Worm (Caenorhabditis elegans) whole organism, late embryonic: ENCODE data around the gene H12D21.10.

Source experiments
- C08G9.2 ChIP-seq: sonication (generic microtip); optimal IDR thresholded peaks from 2 replicates; lab custom pipeline; 2016; ENCODE audit warnings: mild to moderate bottlenecking, missing genetic modification characterization, moderate library complexity, missing compliant biosample characterization
- F13H6.1 ChIP-seq: sonication (generic microtip); optimal IDR thresholded peaks from 2 replicates; lab custom pipeline; 2016; ENCODE audit warnings: missing genetic modification characterization, missing compliant biosample characterization
- K02D7.2 ChIP-seq: sonication (generic microtip); optimal IDR thresholded peaks from 2 replicates; lab custom pipeline; 2017; ENCODE audit warnings: mild to moderate bottlenecking, missing genetic modification characterization, missing compliant biosample characterization
- T23F11.4 ChIP-seq: fragments of 200-800 bp; sonication (Bioruptor generic); optimal IDR thresholded peaks from 2 replicates; lab custom pipeline; 2018; ENCODE audit warnings: mild to moderate bottlenecking, missing genetic modification characterization, missing compliant biosample characterization
- Y22D7AL.16 ChIP-seq: sonication (generic microtip); optimal IDR thresholded peaks from 2 replicates; lab custom pipeline; 2016; ENCODE audit warnings: missing genetic modification characterization, missing compliant biosample characterization
- ahr-1 ChIP-seq: sonication (generic microtip); optimal IDR thresholded peaks from 2 replicates; lab custom pipeline; 2016; ENCODE audit warnings: missing genetic modification characterization, missing compliant biosample characterization
- ama-1 ChIP-seq: fragments of 150-350 bp; optimal IDR thresholded peaks from 2 replicates; lab custom pipeline; 2014
- ceh-14 ChIP-seq: sonication (generic microtip); optimal IDR thresholded peaks from 2 replicates; lab custom pipeline; 2016; ENCODE audit warnings: missing genotype, missing genetic modification characterization, missing compliant biosample characterization
- ceh-2 ChIP-seq: sonication (generic microtip); optimal IDR thresholded peaks from 2 replicates; lab custom pipeline; 2016; ENCODE audit warnings: missing genotype, missing genetic modification characterization, missing compliant biosample characterization
- ceh-24 ChIP-seq: sonication (generic microtip); optimal IDR thresholded peaks from 2 replicates; lab custom pipeline; 2016; ENCODE audit warnings: mild to moderate bottlenecking, missing genetic modification characterization, missing compliant biosample characterization
- ceh-30 ChIP-seq: fragments of 150-350 bp; optimal IDR thresholded peaks from 2 replicates; lab custom pipeline; 2014; ENCODE audit warnings: missing biosample characterization, missing genetic modification characterization
- ceh-31 ChIP-seq: sonication (generic microtip); optimal IDR thresholded peaks from 2 replicates; lab custom pipeline; 2016; ENCODE audit warnings: missing genetic modification characterization, missing compliant biosample characterization
- ceh-34 ChIP-seq: sonication (generic microtip); optimal IDR thresholded peaks from 2 replicates; lab custom pipeline; 2016; ENCODE audit warnings: mild to moderate bottlenecking, missing genetic modification characterization, missing compliant biosample characterization
- ceh-45 ChIP-seq: fragments of 200-800 bp; sonication (Bioruptor generic); IDR thresholded peaks from 2 replicates; pipeline ENCODE4 v1.3.6; 2022; ENCODE audit warnings: missing genetic modification reagents, missing genetic modification characterization, missing compliant biosample characterization
- ceh-48 ChIP-seq: sonication (generic microtip); optimal IDR thresholded peaks from 2 replicates; lab custom pipeline; 2016; ENCODE audit warnings: missing genetic modification characterization, inconsistent platforms, missing compliant biosample characterization
- ceh-6 ChIP-seq: fragments of 200-800 bp; sonication (Bioruptor generic); optimal IDR thresholded peaks from 2 replicates; lab custom pipeline; 2018; ENCODE audit warnings: mild to moderate bottlenecking, missing genetic modification characterization, missing compliant biosample characterization
- ceh-9 ChIP-seq: sonication (generic microtip); optimal IDR thresholded peaks from 2 replicates; lab custom pipeline; 2016; ENCODE audit warnings: mild to moderate bottlenecking, missing genetic modification characterization, inconsistent platforms, missing compliant biosample characterization
- che-1 ChIP-seq: sonication (generic microtip); optimal IDR thresholded peaks from 2 replicates; lab custom pipeline; 2016; ENCODE audit warnings: mild to moderate bottlenecking, missing genetic modification characterization, missing compliant biosample characterization
- dmd-4 ChIP-seq: sonication (generic microtip); optimal IDR thresholded peaks from 2 replicates; lab custom pipeline; 2016; ENCODE audit warnings: borderline replicate concordance, missing genetic modification characterization, missing compliant biosample characterization
- dve-1 ChIP-seq: sonication (generic microtip); optimal IDR thresholded peaks from 2 replicates; lab custom pipeline; 2017; ENCODE audit warnings: antibody characterized with exemption, mild to moderate bottlenecking, missing genetic modification characterization, missing compliant biosample characterization
- eyg-1 ChIP-seq: sonication (generic microtip); optimal IDR thresholded peaks from 2 replicates; lab custom pipeline; 2016; ENCODE audit warnings: missing genotype, missing genetic modification characterization, missing compliant biosample characterization
- fax-1 ChIP-seq: sonication (generic microtip); optimal IDR thresholded peaks from 2 replicates; lab custom pipeline; 2016; ENCODE audit warnings: missing genotype, missing genetic modification characterization, missing compliant biosample characterization
- fkh-6 ChIP-seq: sonication (generic microtip); optimal IDR thresholded peaks from 2 replicates; lab custom pipeline; 2016; ENCODE audit warnings: missing genetic modification characterization, missing compliant biosample characterization
- hlh-13 ChIP-seq: fragments of 200-800 bp; sonication (Bioruptor generic); optimal IDR thresholded peaks from 2 replicates; lab custom pipeline; 2018; ENCODE audit warnings: mild to moderate bottlenecking, missing genetic modification characterization, missing compliant biosample characterization
- mec-3 ChIP-seq: sonication (generic microtip); optimal IDR thresholded peaks from 2 replicates; lab custom pipeline; 2016; ENCODE audit warnings: borderline replicate concordance, missing genetic modification characterization, missing compliant biosample characterization
- nfya-1 ChIP-seq: sonication (generic microtip); optimal IDR thresholded peaks from 2 replicates; lab custom pipeline; 2017; ENCODE audit warnings: missing genetic modification characterization, mild to moderate bottlenecking, missing compliant biosample characterization, antibody characterized with exemption, moderate library complexity
- nhr-11 ChIP-seq: fragments of 150-350 bp; optimal IDR thresholded peaks from 2 replicates; lab custom pipeline; 2014; ENCODE audit warnings: missing biosample characterization, missing genetic modification characterization
- nhr-232 ChIP-seq: sonication (generic microtip); optimal IDR thresholded peaks from 2 replicates; lab custom pipeline; 2016; ENCODE audit warnings: missing genetic modification characterization, missing compliant biosample characterization
- pag-3 ChIP-seq: sonication (generic microtip); optimal IDR thresholded peaks from 2 replicates; lab custom pipeline; 2016; ENCODE audit warnings: missing compliant biosample characterization, missing genetic modification characterization, borderline replicate concordance
- pqm-1 ChIP-seq: sonication (generic microtip); optimal IDR thresholded peaks from 2 replicates; lab custom pipeline; 2016; ENCODE audit warnings: missing genetic modification characterization, missing compliant biosample characterization
- pros-1 ChIP-seq: fragments of 150-350 bp; optimal IDR thresholded peaks from 2 replicates; lab custom pipeline; 2014; ENCODE audit warnings: missing biosample characterization, missing genetic modification reagents, missing genetic modification characterization
- ref-2 ChIP-seq: sonication (generic microtip); optimal IDR thresholded peaks from 2 replicates; lab custom pipeline; 2016; ENCODE audit warnings: missing genetic modification characterization, missing compliant biosample characterization
- rnt-1 ChIP-seq: sonication (generic microtip); optimal IDR thresholded peaks from 2 replicates; lab custom pipeline; 2016; ENCODE audit warnings: missing genetic modification characterization, missing compliant biosample characterization
- sdc-2 ChIP-seq: sonication (generic microtip); optimal IDR thresholded peaks from 2 replicates; lab custom pipeline; 2016; ENCODE audit warnings: missing genotype, missing genetic modification characterization, missing compliant biosample characterization
- sox-4 ChIP-seq: sonication (generic microtip); optimal IDR thresholded peaks from 2 replicates; lab custom pipeline; 2017; ENCODE audit warnings: mild to moderate bottlenecking, missing genetic modification characterization, inconsistent platforms, missing compliant biosample characterization
- tbx-2 ChIP-seq: sonication (generic microtip); optimal IDR thresholded peaks from 2 replicates; lab custom pipeline; 2016; ENCODE audit warnings: missing genetic modification characterization, missing compliant biosample characterization
- ttx-3 ChIP-seq: sonication (generic microtip); optimal IDR thresholded peaks from 2 replicates; lab custom pipeline; 2016; ENCODE audit warnings: missing genetic modification reagents, missing genetic modification characterization, missing compliant biosample characterization
- unc-3 ChIP-seq, 2 experiments: fragments of 200-800 bp in 1 of 2; sonication (Bioruptor generic) in 1 of 2; sonication (generic microtip) in 1 of 2; conservative IDR thresholded peaks in 1 of 2; optimal IDR thresholded peaks in 1 of 2; 2 replicates each; pipeline versions ENCODE4 v1.3.6 to Lab custom; 2016 to 2022; ENCODE audit warnings: missing compliant biosample characterization in 2 of 2, missing genetic modification characterization in 2 of 2, missing genetic modification reagents in 1 of 2
- unc-55 ChIP-seq: sonication (generic microtip); optimal IDR thresholded peaks from 2 replicates; lab custom pipeline; 2017; ENCODE audit warnings: missing biosample characterization, missing genetic modification reagents, missing genetic modification characterization
- ztf-16 ChIP-seq: sonication (generic microtip); optimal IDR thresholded peaks from 2 replicates; lab custom pipeline; 2017; ENCODE audit warnings: missing genetic modification characterization, missing compliant biosample characterization

H12D21.10 gene

DNA sequence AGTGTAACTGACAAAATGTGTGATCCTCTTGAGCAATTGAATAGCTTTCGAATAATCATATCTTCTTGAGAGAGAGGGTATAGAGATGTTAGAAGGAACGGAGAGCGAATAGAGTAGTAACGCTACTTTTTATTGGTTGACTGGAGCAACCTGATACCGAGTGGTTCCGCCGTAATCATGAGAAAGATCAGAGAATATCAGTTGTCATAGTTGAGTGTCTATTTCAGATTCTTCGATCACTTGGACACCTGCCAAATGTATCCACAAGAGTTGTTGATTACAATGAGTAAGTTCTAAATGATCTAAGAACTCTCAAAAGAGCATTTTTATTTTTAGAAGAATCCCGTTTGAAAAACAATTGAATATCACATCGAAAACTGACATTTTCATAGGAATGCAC, 11.2 kb downstream of the H12D21.10 start:
- TF ChIP-seq ama-1 (lab: Kevin White, UChicago), result no peak
- TF ChIP-seq dve-1 (tag; lab: Kevin White, UChicago), result no peak
- TF ChIP-seq nhr-232 (tag; lab: Kevin White, UChicago), result no peak
- TF ChIP-seq ceh-45 (GFP tag; lab: Robert Waterston, UW), result no peak
- TF ChIP-seq ceh-2 (tag; lab: Kevin White, UChicago), result no peak
- no peak for TF ChIP-seq rnt-1 (tag; lab: Kevin White, UChicago)
- no peak for TF ChIP-seq sdc-2 (tag; lab: Kevin White, UChicago)
- no peak for TF ChIP-seq eyg-1
- no peak for TF ChIP-seq C08G9.2
- TF ChIP-seq che-1 (tag; lab: Kevin White, UChicago), result no peak
- TF ChIP-seq unc-55 (GFP tag; lab: Kevin White, UChicago), result no peak
- TF ChIP-seq nfya-1 (tag; lab: Kevin White, UChicago), result no peak
- TF ChIP-seq T23F11.4 (GFP tag; lab: Kevin White, UChicago), result no peak
- TF ChIP-seq K02D7.2 (tag; lab: Kevin White, UChicago), result no peak
- TF ChIP-seq ceh-9 (tag; lab: Kevin White, UChicago), result no peak

DNA sequence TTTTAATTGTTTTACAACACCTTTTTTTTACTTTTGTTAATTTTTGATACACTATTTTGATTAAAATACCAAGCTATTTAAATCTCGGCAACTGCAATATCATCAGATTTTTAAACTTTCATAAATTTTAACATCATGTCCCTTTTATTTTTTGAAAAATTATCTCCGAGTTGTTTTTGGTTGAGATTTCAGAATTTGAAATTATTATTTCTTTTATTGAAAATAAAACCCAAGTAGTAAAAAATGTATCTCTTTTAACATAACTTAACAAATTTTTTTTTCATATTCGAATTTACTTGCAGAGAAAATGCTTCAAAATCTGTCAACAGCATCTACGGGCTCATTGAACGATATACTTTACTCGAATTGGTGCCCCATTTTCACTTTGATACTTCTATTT, 16.0 kb downstream of the H12D21.10 start, which contains the start of gene H12D21.11:
TSS of gene H12D21.11 (plus strand) at position 301 of the 400 bp plus-strand sequence.
- TF ChIP-seq hlh-13 (GFP tag; lab: Kevin White, UChicago) (no peak), tbx-2 (tag; lab: Kevin White, UChicago) (no peak), Y22D7AL.16 (tag; lab: Kevin White, UChicago) (no peak)
- TF ChIP-seq, all 69 proteins: peak for 0

DNA sequence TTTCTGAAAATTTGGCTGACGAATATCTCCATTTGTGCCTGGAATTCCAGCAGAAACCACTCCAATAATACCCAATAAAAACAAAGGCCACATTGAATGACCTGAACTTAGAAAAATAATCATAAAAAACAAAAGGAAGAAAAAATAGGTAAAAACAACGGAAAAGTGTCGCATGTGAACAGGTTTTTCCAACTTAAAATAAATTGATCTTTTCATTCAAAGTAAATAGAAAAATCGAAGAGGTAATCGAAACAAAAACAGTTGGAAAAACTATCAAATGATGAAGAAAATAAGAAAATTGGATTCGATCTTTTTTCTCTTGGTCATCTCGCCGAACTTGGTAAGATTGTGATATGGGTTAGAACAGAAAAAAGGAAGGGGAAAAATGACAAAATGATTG, 21.9 kb downstream of the H12D21.10 start, which contains the start of gene zmp-4:
TSS of gene zmp-4 (minus strand) at position 101 of the 400 bp plus-strand sequence.
- TF ChIP-seq nhr-11 (no peak), pag-3 (tag; lab: Kevin White, UChicago) (no peak), fax-1 (tag; lab: Kevin White, UChicago) (no peak), ceh-31 (tag; lab: Kevin White, UChicago) (no peak), ceh-30 (tag; lab: Kevin White, UChicago) (no peak), F13H6.1 (tag; lab: Kevin White, UChicago) (no peak), pros-1 (no peak), ceh-6 (GFP tag; lab: Kevin White, UChicago) (no peak)

DNA sequence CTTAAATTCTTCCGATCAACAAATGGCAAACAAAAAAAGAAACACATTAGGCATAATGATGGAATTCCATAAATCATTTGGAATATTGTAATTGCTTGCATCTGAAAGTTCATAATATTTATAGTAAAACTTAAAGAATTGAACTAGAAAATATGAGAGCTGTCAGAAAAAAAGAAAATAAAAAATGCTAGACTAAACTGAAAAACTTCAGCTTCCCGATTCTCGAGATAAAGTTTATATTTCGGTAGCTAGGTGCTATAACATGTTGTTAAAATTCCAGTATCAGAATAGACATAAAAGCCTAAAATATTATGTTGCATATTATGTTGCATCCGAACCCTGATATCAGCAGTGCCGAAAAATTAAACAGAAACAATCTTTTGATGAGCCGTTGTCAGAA, 24.5 kb downstream of the H12D21.10 start, which contains the start of gene srg-54:
TSS of gene srg-54 (minus strand) at position 101 of the 400 bp plus-strand sequence.
- TF ChIP-seq ceh-48 (tag; lab: Kevin White, UChicago) (no peak), ceh-30 (tag; lab: Kevin White, UChicago) (no peak), Y22D7AL.16 (tag; lab: Kevin White, UChicago) (no peak), ceh-24 (tag; lab: Kevin White, UChicago) (no peak), ttx-3 (tag; lab: Kevin White, UChicago) (no peak), T23F11.4 (GFP tag; lab: Kevin White, UChicago) (no peak), ahr-1 (tag; lab: Kevin White, UChicago) (no peak), fkh-6 (no peak), pqm-1 (no peak), C08G9.2 (no peak), ceh-14 (no peak), ref-2 (no peak), ztf-16 (no peak), dmd-4 (no peak), hlh-13 (GFP tag; lab: Kevin White, UChicago) (no peak)

DNA sequence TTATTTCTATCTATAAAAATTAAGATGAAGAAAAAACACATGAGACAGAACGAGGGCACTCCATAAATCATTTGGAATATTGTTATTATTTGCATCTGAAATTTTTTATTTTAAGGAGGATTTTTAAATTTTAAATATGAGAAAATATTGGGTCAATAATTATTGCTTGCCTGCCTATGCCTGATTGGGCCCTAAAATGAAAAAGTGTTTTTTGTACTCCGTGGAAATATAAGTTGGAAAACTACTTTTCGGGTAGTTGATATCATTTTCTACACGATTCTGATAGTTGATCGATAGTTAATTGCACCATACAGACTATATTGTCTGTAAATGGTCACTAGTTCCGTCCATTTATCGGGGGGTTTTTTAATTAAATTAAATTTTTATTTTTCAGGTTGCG, 28.6 kb downstream of the H12D21.10 start, which contains the start of gene srg-55:
TSS of gene srg-55 (minus strand) at position 101 of the 400 bp plus-strand sequence.
- TF ChIP-seq ceh-34 (no peak), nhr-232 (tag; lab: Kevin White, UChicago) (no peak), mec-3 (no peak), unc-3 (GFP tag; conservative IDR thresholded peaks at IDR 0.05; lab: Robert Waterston, UW) (no peak), unc-3 (tag; optimal IDR thresholded peaks at IDR 0.05; lab: Kevin White, UChicago) (no peak), ama-1 (lab: Kevin White, UChicago) (no peak), hlh-13 (GFP tag; lab: Kevin White, UChicago) (no peak), sox-4 (tag; lab: Kevin White, UChicago) (no peak)
- TF ChIP-seq, all 69 proteins: peak for 0
